Fruit fly (Drosophila melanogaster): Measurements from ENCODE around the gene CG5895.

- TF ChIP-seq CG33017 (tag; optimal IDR thresholded peaks at IDR 0.05) = no peak
- TF ChIP-seq Mnt (GFP tag; optimal IDR thresholded peaks at IDR 0.05) = no peak
- TF ChIP-seq Hr96 (GFP tag; optimal IDR thresholded peaks at IDR 0.05) = no peak
- TF ChIP-seq pad (GFP tag; optimal IDR thresholded peaks at IDR 0.05) = no peak
- no peak for TF ChIP-seq ovo (GFP tag; optimal IDR thresholded peaks at IDR 0.05)
Measured at dm6 chr3L:16054095-16054494, 18.8 kb downstream of the CG5895 start.
